Worm (Caenorhabditis elegans): ENCODE data around the gene glr-5.
A peak's percentile ranks its signal among the peaks of the same experiment; 100 is the strongest.
"Not testable (repeated sequence)": the region's sequence is repeated elsewhere in the genome, so short reads cannot be mapped to it uniquely, and the experiment has no call there.

glr-5 gene

ce11 chrV:8683787-8684186 lies 32.5 kb upstream of the glr-5 start:
- TF ChIP-seq nhr-90 (tag; optimal IDR thresholded peaks at IDR 0.05; ENCODE audit: poor library complexity) (no peak), grh-1 (GFP tag; IDR thresholded peaks at IDR 0.05) (no peak), fkh-4 (tag; optimal IDR thresholded peaks at IDR 0.05; ENCODE audit: borderline replicate concordance) (peak; percentile 67), C04F5.9 (tag; optimal IDR thresholded peaks at IDR 0.05) (no peak), F16B12.6 (tag; optimal IDR thresholded peaks at IDR 0.05) (no peak), nhr-11 (tag; optimal IDR thresholded peaks at IDR 0.05) (no peak), dsc-1 (tag; optimal IDR thresholded peaks at IDR 0.05) (peak; percentile 76)

DNA sequence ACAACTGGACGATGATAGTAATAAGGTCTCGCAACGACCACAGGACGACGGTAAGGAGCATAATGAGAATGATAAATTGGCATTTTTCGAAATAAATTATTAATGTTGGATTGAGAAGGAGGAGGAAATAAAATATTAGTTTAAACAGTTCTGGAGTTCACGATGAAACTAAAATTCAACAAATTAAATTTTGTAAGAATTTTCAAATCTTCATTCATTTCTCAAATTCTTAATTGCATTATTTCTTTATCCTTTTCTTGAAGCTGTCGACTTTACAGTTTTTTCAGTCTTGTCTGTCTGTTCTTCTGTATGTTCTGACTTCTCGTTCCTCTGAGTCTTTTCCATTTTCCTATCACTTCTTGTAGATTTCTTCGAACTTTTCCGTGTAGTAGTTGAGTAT lies 29.5 kb upstream of the glr-5 start, which contains the start of gene ZC190.7:
Gene ZC190.7, minus strand, starts transcription at position 101 of the 400 bp plus-strand sequence.
- no peak for TF ChIP-seq alr-1 (tag; optimal IDR thresholded peaks at IDR 0.05; ENCODE audit: borderline replicate concordance)
- TF ChIP-seq ceh-63 (GFP tag; optimal IDR thresholded peaks at IDR 0.05): no peak
- no peak for TF ChIP-seq nhr-90 (tag; optimal IDR thresholded peaks at IDR 0.05; ENCODE audit: poor library complexity)
- TF ChIP-seq sox-4 (tag; optimal IDR thresholded peaks at IDR 0.05): no peak
- no peak for TF ChIP-seq ceh-88 (GFP tag; IDR thresholded peaks at IDR 0.05)
- TF ChIP-seq snu-23 (GFP tag; optimal IDR thresholded peaks at IDR 0.05): no peak
- no peak for TF ChIP-seq hlh-4 (tag; optimal IDR thresholded peaks at IDR 0.05)
- no peak for TF ChIP-seq C16A3.4 (tag; optimal IDR thresholded peaks at IDR 0.05)
- no peak for TF ChIP-seq nhr-11 (tag; optimal IDR thresholded peaks at IDR 0.05)

- TF ChIP-seq nhr-28 (tag; optimal IDR thresholded peaks at IDR 0.05): no peak
- TF ChIP-seq zag-1 (tag; optimal IDR thresholded peaks at IDR 0.05): no peak
- TF ChIP-seq ztf-11 (tag; optimal IDR thresholded peaks at IDR 0.05): no peak
- TF ChIP-seq alr-1 (tag; optimal IDR thresholded peaks at IDR 0.05; ENCODE audit: borderline replicate concordance): no peak
- no peak for TF ChIP-seq jun-1 (tag; optimal IDR thresholded peaks at IDR 0.05)
- TF ChIP-seq nhr-90 (tag; optimal IDR thresholded peaks at IDR 0.05; ENCODE audit: poor library complexity): no peak
- no peak for TF ChIP-seq unc-62 (GFP tag; optimal IDR thresholded peaks at IDR 0.05)
- no peak for TF ChIP-seq hpl-2 (GFP tag; optimal IDR thresholded peaks at IDR 0.05)
- TF ChIP-seq dpl-1 (GFP tag; optimal IDR thresholded peaks at IDR 0.05): no peak
- no peak for TF ChIP-seq tlp-1 (tag; optimal IDR thresholded peaks at IDR 0.05)
Measured at ce11 chrV:8687707-8688106, 28.6 kb upstream of the glr-5 start, which contains the start of gene ZC190.8. Gene ZC190.8 (minus strand): TSS chrV:8687807.

DNA sequence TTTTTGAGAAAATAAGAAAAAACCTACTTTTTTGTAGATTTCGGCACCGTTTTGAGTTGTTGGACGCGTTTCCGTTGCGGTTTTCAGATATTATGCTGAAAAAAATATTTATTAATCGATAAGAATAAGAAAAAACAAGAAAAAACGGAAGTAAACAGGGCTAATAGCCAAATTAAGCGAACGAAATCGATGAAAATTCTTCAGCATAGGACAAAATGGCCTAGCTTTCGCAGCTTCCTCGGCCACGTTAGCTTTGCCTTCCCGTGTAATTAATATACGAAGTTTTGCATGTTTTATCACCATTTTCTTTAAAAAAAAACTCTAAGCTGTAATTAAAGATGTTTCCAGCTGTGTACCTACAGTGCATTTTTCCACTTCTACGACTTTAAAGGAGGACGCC lies 20.1 kb upstream of the glr-5 start, which contains the start of gene ZC190.10:
Gene ZC190.10, minus strand, starts transcription at position 101 of the 400 bp plus-strand sequence.
- TF ChIP-seq lin-14 (GFP tag; optimal IDR thresholded peaks at IDR 0.05); mab-9 (GFP tag; IDR thresholded peaks at IDR 0.05); nhr-71 (tag; optimal IDR thresholded peaks at IDR 0.05): not testable (repeated sequence)

DNA sequence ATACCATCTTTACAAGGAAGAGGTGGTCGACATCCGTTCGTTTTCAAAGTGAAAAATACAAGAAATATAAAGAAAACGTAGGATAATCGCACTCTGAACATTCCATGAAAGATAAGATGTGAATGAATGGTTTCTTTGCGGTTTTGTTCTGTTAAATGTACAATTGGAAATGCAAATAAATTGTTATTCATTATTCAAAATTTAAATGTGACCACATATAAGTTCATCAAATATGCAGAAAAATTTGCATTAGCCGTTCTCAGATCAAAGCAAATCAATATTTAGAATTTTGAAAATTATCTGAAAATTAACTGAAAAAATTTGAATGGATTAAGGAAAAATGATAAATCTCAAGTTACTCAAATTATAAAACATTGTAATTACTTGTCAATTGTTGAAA lies 4.4 kb upstream of the glr-5 start, which contains the start of gene ZC178.2:
Gene ZC178.2, minus strand, starts transcription at position 101 of the 400 bp plus-strand sequence.
- no peak for TF ChIP-seq fkh-8 (tag; optimal IDR thresholded peaks at IDR 0.05)
- no peak for TF ChIP-seq vab-15 (tag; optimal IDR thresholded peaks at IDR 0.05)

DNA sequence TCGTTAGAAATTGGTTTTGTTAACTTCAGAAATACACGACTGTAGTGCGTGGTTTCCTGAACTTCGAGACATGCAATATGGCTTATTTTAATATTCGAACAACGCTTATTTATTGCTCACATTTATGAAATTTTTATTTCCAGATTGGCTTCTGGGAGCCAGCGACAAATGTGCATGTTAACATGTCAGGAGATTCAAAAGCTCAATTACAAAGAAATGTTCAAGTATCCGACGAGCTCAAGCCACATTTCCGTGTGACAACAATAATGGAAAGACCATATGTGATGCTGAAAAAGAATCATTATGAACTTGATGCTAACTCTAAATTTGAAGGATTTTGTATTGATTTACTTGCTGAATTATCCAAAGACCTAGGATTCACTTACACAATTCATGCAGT lies 2.1 kb downstream of the glr-5 start:
- TF ChIP-seq nhr-28 (tag; optimal IDR thresholded peaks at IDR 0.05) (no peak), sptf-1 (tag; optimal IDR thresholded peaks at IDR 0.05) (no peak), nhr-71 (tag; optimal IDR thresholded peaks at IDR 0.05) (no peak), lir-3 (tag; optimal IDR thresholded peaks at IDR 0.05; ENCODE audit: poor library complexity) (no peak), isw-1 (GFP tag; IDR thresholded peaks at IDR 0.05) (no peak), lin-14 (GFP tag; optimal IDR thresholded peaks at IDR 0.05) (no peak)
